Worm (Caenorhabditis elegans) whole organism, L1 larva: ENCODE data around the gene mrpl-16.
A peak's percentile ranks its signal among the peaks of the same experiment; 100 is the strongest.

Source experiments
- C34B4.2 ChIP-seq: sonication (generic microtip); optimal IDR thresholded peaks from 2 replicates; lab custom pipeline; 2017; ENCODE audit warnings: mild to moderate bottlenecking, missing genetic modification characterization, missing compliant biosample characterization
- F16B12.6 ChIP-seq: fragments of 150-350 bp; optimal IDR thresholded peaks from 2 replicates; lab custom pipeline; 2014; ENCODE audit warnings: missing biosample characterization, missing genetic modification characterization
- Y116A8C.19 ChIP-seq: sonication (generic microtip); optimal IDR thresholded peaks from 2 replicates; lab custom pipeline; 2016; ENCODE audit warnings: missing compliant biosample characterization, missing genetic modification characterization, borderline replicate concordance
- aha-1 ChIP-seq: fragments of 150-350 bp; optimal IDR thresholded peaks from 2 replicates; lab custom pipeline; 2014; ENCODE audit warnings: missing biosample characterization, missing genetic modification characterization
- blmp-1 ChIP-seq: fragments of 150-350 bp; optimal IDR thresholded peaks from 2 replicates; lab custom pipeline; 2014; ENCODE audit warnings: missing biosample characterization, missing genetic modification characterization
- ceh-63 ChIP-seq: fragments of 200-800 bp; sonication (Bioruptor generic); optimal IDR thresholded peaks from 2 replicates; lab custom pipeline; 2018; ENCODE audit warnings: mild to moderate bottlenecking, missing genetic modification characterization, missing compliant biosample characterization
- ceh-8 ChIP-seq: fragments of 200-800 bp; sonication (Bioruptor generic); optimal IDR thresholded peaks from 2 replicates; lab custom pipeline; 2018; ENCODE audit warnings: mild to moderate bottlenecking, missing genetic modification characterization, moderate library complexity, missing compliant biosample characterization
- ceh-82 ChIP-seq, 3 experiments: fragments of 150-350 bp in 1 of 3; sonication (generic microtip) in 2 of 3; optimal IDR thresholded peaks; 2 replicates each; lab custom pipeline; 2014 to 2017; ENCODE audit warnings: missing biosample characterization in 3 of 3, missing genetic modification characterization in 3 of 3
- ceh-88 ChIP-seq: fragments of 200-800 bp; sonication (Bioruptor generic); IDR thresholded peaks from 2 replicates; pipeline ENCODE4 v1.3.6; 2022; ENCODE audit warnings: missing genetic modification characterization, missing compliant biosample characterization
- dsc-1 ChIP-seq: sonication (generic microtip); optimal IDR thresholded peaks from 2 replicates; lab custom pipeline; 2016; ENCODE audit warnings: mild to moderate bottlenecking, missing genetic modification characterization, missing compliant biosample characterization
- efl-1 ChIP-seq, 4 experiments: fragments of 150-350 bp; optimal IDR thresholded peaks in 3 of 4; peaks in 1 of 4; 1 replicate in 1 of 4; 2 replicates in 3 of 4; lab custom pipeline; 2014; ENCODE audit warnings: missing biosample characterization in 2 of 4, missing genetic modification characterization in 2 of 4, missing genetic modification reagents in 2 of 4
- efl-3 ChIP-seq: fragments of 200-800 bp; sonication (Bioruptor generic); optimal IDR thresholded peaks from 2 replicates; lab custom pipeline; 2018; ENCODE audit warnings: mild to moderate bottlenecking, missing genetic modification characterization, missing compliant biosample characterization
- egl-13 ChIP-seq: sonication (generic microtip); optimal IDR thresholded peaks from 2 replicates; lab custom pipeline; 2016; ENCODE audit warnings: missing genotype, missing genetic modification reagents, missing genetic modification characterization, missing compliant biosample characterization
- ets-5 ChIP-seq: fragments of 200-800 bp; sonication (Bioruptor generic); IDR thresholded peaks from 2 replicates; pipeline ENCODE4 v1.3.6; 2022; ENCODE audit warnings: missing genetic modification characterization, missing compliant biosample characterization
- fkh-4 ChIP-seq: sonication (generic microtip); optimal IDR thresholded peaks from 2 replicates; lab custom pipeline; 2016; ENCODE audit warnings: missing compliant biosample characterization, missing genetic modification characterization, borderline replicate concordance
- fkh-8 ChIP-seq: sonication (generic microtip); optimal IDR thresholded peaks from 2 replicates; lab custom pipeline; 2016; ENCODE audit warnings: mild to moderate bottlenecking, missing genetic modification characterization, missing compliant biosample characterization
- fos-1 ChIP-seq: fragments of 150-350 bp; optimal IDR thresholded peaks from 2 replicates; lab custom pipeline; 2014; ENCODE audit warnings: missing biosample characterization, missing genetic modification characterization
- grh-1 ChIP-seq: fragments of 200-800 bp; sonication (Bioruptor generic); IDR thresholded peaks from 2 replicates; pipeline ENCODE4 v1.3.6; 2022; ENCODE audit warnings: missing genetic modification reagents, missing genetic modification characterization, missing compliant biosample characterization
- hpl-2 ChIP-seq: fragments of 150-350 bp; optimal IDR thresholded peaks from 2 replicates; lab custom pipeline; 2014; ENCODE audit warnings: missing biosample characterization, missing genetic modification reagents, missing genetic modification characterization
- irx-1 ChIP-seq: sonication (generic microtip); optimal IDR thresholded peaks from 2 replicates; lab custom pipeline; 2016; ENCODE audit warnings: missing genetic modification characterization, missing compliant biosample characterization
- isw-1 ChIP-seq: fragments of 200-800 bp; sonication (Bioruptor generic); IDR thresholded peaks from 2 replicates; pipeline ENCODE4 v1.3.6; 2022; ENCODE audit warnings: missing genetic modification characterization, missing compliant biosample characterization
- lin-13 ChIP-seq: fragments of 150-350 bp; optimal IDR thresholded peaks from 2 replicates; lab custom pipeline; 2014; ENCODE audit warnings: missing biosample characterization, missing genetic modification reagents, missing genetic modification characterization
- lin-14 ChIP-seq: fragments of 200-800 bp; sonication (Bioruptor generic); optimal IDR thresholded peaks from 2 replicates; lab custom pipeline; 2018; ENCODE audit warnings: mild to moderate bottlenecking, missing genetic modification characterization, moderate library complexity, missing compliant biosample characterization
- lin-15B ChIP-seq: fragments of 150-350 bp; sonication (generic microtip); optimal IDR thresholded peaks from 3 replicates; lab custom pipeline; 2014; ENCODE audit warnings: missing biosample characterization, missing genetic modification characterization
- lin-35 ChIP-seq, 2 experiments: fragments of 150-350 bp; optimal IDR thresholded peaks; 2 replicates each; lab custom pipeline; 2014; ENCODE audit warnings: missing biosample characterization in 2 of 2, missing genetic modification characterization in 2 of 2, missing genetic modification reagents in 2 of 2
- lin-39 ChIP-seq: fragments of 150-350 bp; optimal IDR thresholded peaks from 2 replicates; lab custom pipeline; 2014; ENCODE audit warnings: missing biosample characterization, missing genetic modification reagents, missing genetic modification characterization
- lir-3 ChIP-seq: sonication (generic microtip); optimal IDR thresholded peaks from 2 replicates; lab custom pipeline; 2016; ENCODE audit warnings: mild to moderate bottlenecking, missing genetic modification characterization, moderate library complexity, missing compliant biosample characterization; ENCODE audit not compliant: poor library complexity
- lsy-2 ChIP-seq, 2 experiments: fragments of 150-350 bp; optimal IDR thresholded peaks; 2 replicates each; lab custom pipeline; 2014; ENCODE audit warnings: missing biosample characterization in 2 of 2, missing genetic modification characterization in 2 of 2
- mef-2 ChIP-seq: fragments of 150-350 bp; optimal IDR thresholded peaks from 2 replicates; lab custom pipeline; 2014; ENCODE audit warnings: missing biosample characterization, missing genetic modification characterization
- nhr-12 ChIP-seq: sonication (generic microtip); optimal IDR thresholded peaks from 2 replicates; lab custom pipeline; 2017; ENCODE audit warnings: missing biosample characterization, missing genetic modification characterization
- nhr-20 ChIP-seq: sonication (generic microtip); optimal IDR thresholded peaks from 2 replicates; lab custom pipeline; 2016; ENCODE audit warnings: mild to moderate bottlenecking, missing genetic modification characterization, missing compliant biosample characterization
- nhr-237 ChIP-seq: fragments of 150-350 bp; optimal IDR thresholded peaks from 2 replicates; lab custom pipeline; 2014; ENCODE audit warnings: missing biosample characterization, missing genetic modification characterization
- nhr-47 ChIP-seq: sonication (generic microtip); optimal IDR thresholded peaks from 2 replicates; lab custom pipeline; 2016; ENCODE audit warnings: mild to moderate bottlenecking, missing genetic modification characterization, moderate library complexity, missing compliant biosample characterization
- nhr-76 ChIP-seq: sonication (generic microtip); optimal IDR thresholded peaks from 2 replicates; lab custom pipeline; 2017; ENCODE audit warnings: missing biosample characterization, missing genetic modification characterization
- nhr-77 ChIP-seq: fragments of 150-350 bp; optimal IDR thresholded peaks from 2 replicates; lab custom pipeline; 2014; ENCODE audit warnings: missing biosample characterization, missing genetic modification characterization
- nhr-84 ChIP-seq: sonication (generic microtip); optimal IDR thresholded peaks from 2 replicates; lab custom pipeline; 2017; ENCODE audit warnings: missing biosample characterization, missing genetic modification characterization
- nhr-85 ChIP-seq: sonication (generic microtip); peaks from one replicate; lab custom pipeline; 2016; ENCODE audit warnings: missing genetic modification characterization, inconsistent platforms, missing compliant biosample characterization
- pag-3 ChIP-seq: sonication (generic microtip); optimal IDR thresholded peaks from 2 replicates; lab custom pipeline; 2017; ENCODE audit warnings: missing genetic modification characterization, mild to moderate bottlenecking, missing compliant biosample characterization, antibody characterized with exemption, borderline replicate concordance; ENCODE audit not compliant: insufficient read depth
- pax-3 ChIP-seq: fragments of 200-800 bp; sonication (Bioruptor generic); optimal IDR thresholded peaks from 2 replicates; lab custom pipeline; 2018; ENCODE audit warnings: mild to moderate bottlenecking, missing genetic modification characterization, moderate library complexity, missing compliant biosample characterization
- skn-1 ChIP-seq: fragments of 150-350 bp; optimal IDR thresholded peaks from 2 replicates; lab custom pipeline; 2014; ENCODE audit warnings: missing biosample characterization, missing genetic modification characterization
- snpc-4 ChIP-seq: fragments of 150-350 bp; optimal IDR thresholded peaks from 2 replicates; lab custom pipeline; 2014; ENCODE audit warnings: missing biosample characterization, missing genetic modification characterization
- snu-23 ChIP-seq: sonication (generic microtip); optimal IDR thresholded peaks from 2 replicates; lab custom pipeline; 2016; ENCODE audit warnings: missing genetic modification characterization, missing compliant biosample characterization
- sox-4 ChIP-seq: sonication (generic microtip); optimal IDR thresholded peaks from 2 replicates; lab custom pipeline; 2016; ENCODE audit warnings: missing genetic modification characterization, missing compliant biosample characterization
- sptf-1 ChIP-seq: fragments of 150-350 bp; optimal IDR thresholded peaks from 2 replicates; lab custom pipeline; 2014; ENCODE audit warnings: missing biosample characterization, missing genetic modification characterization
- tbx-2 ChIP-seq: sonication (generic microtip); optimal IDR thresholded peaks from 2 replicates; lab custom pipeline; 2016; ENCODE audit warnings: missing genetic modification characterization, missing compliant biosample characterization
- tlp-1 ChIP-seq: fragments of 150-350 bp; optimal IDR thresholded peaks from 2 replicates; lab custom pipeline; 2014; ENCODE audit warnings: missing biosample characterization, missing genetic modification characterization
- unc-130 ChIP-seq: fragments of 150-350 bp; optimal IDR thresholded peaks from 2 replicates; lab custom pipeline; 2017; ENCODE audit warnings: missing biosample characterization, missing genetic modification characterization, inconsistent platforms
- unc-62 ChIP-seq: fragments of 150-350 bp; optimal IDR thresholded peaks from 2 replicates; lab custom pipeline; 2014; ENCODE audit warnings: missing biosample characterization, missing genetic modification reagents, missing genetic modification characterization
- vab-15 ChIP-seq: sonication (generic microtip); optimal IDR thresholded peaks from 2 replicates; lab custom pipeline; 2017; ENCODE audit warnings: missing genotype, mild to moderate bottlenecking, missing genetic modification characterization, missing compliant biosample characterization
- zag-1 ChIP-seq: fragments of 150-350 bp; optimal IDR thresholded peaks from 2 replicates; lab custom pipeline; 2014; ENCODE audit warnings: missing biosample characterization, missing genetic modification characterization
- ztf-11 ChIP-seq, 2 experiments: sonication (generic microtip); optimal IDR thresholded peaks; 2 replicates each; lab custom pipeline; 2016 to 2017; ENCODE audit warnings: missing genetic modification characterization in 2 of 2, missing biosample characterization in 1 of 2, missing compliant biosample characterization in 1 of 2
- ztf-4 ChIP-seq: fragments of 150-350 bp; optimal IDR thresholded peaks from 2 replicates; lab custom pipeline; 2014; ENCODE audit warnings: missing biosample characterization, missing genetic modification characterization

Gene mrpl-16

ce11 chrIII:4754001-4754561, 49.9 kb downstream of the mrpl-16 start, which contains the start of the genes rps-0 and rbg-3 (continued):
- TF ChIP-seq zag-1 (tag; lab: Kevin White, UChicago) (no peak), lin-13 (peak; percentile 90), lir-3 (peak; percentile 75), ztf-4 (tag; lab: Kevin White, UChicago) (peak; percentile 84), unc-130 (tag; lab: Kevin White, UChicago) (peak; percentile 97), pag-3 (no peak), fkh-8 (tag; lab: Kevin White, UChicago) (peak; percentile 94), snu-23 (peak; percentile 96), tlp-1 (no peak), ceh-88 (GFP tag; lab: Robert Waterston, UW) (peak; percentile 64), nhr-85 (peak; percentile 95), lin-35 (GFP tag; optimal IDR thresholded peaks at IDR 0.05; lab: Kevin White, UChicago) (peak; percentile 92 to 95), C34B4.2 (tag; lab: Kevin White, UChicago) (no peak), tbx-2 (peak; percentile 93), nhr-47 (tag; lab: Kevin White, UChicago) (peak; percentile 95), lin-14 (GFP tag; lab: Kevin White, UChicago) (peak; percentile 95), nhr-84 (tag; lab: Kevin White, UChicago) (no peak), pax-3 (tag; lab: Kevin White, UChicago) (peak; percentile 75), egl-13 (peak; percentile 82), nhr-12 (tag; lab: Kevin White, UChicago) (no peak), Y116A8C.19 (tag; lab: Kevin White, UChicago) (no peak), lin-15B (tag; lab: Kevin White, UChicago) (peak; percentile 92), isw-1 (GFP tag; lab: Robert Waterston, UW) (peak; percentile 93), nhr-20 (tag; lab: Kevin White, UChicago) (peak; percentile 91), fos-1 (tag; lab: Kevin White, UChicago) (peak; percentile 88), fkh-4 (tag; lab: Kevin White, UChicago) (peak; percentile 52), ets-5 (GFP tag; lab: Robert Waterston, UW) (no peak), efl-1 (optimal IDR thresholded peaks at IDR 0.05; lab: Kevin White, UChicago) (peak; percentile 94 to 95), efl-1 (GFP tag; optimal IDR thresholded peaks at IDR 0.05 in 1 of 2; lab: Kevin White, UChicago) (peak; percentile 88 to 99), aha-1 (tag; lab: Kevin White, UChicago) (peak; percentile 2), nhr-237 (tag; lab: Kevin White, UChicago) (peak; percentile 49), lin-39 (tag; lab: Kevin White, UChicago) (peak; percentile 77), nhr-76 (tag; lab: Kevin White, UChicago) (no peak), grh-1 (GFP tag; lab: Robert Waterston, UW) (peak; percentile 79), unc-62 (GFP tag; lab: Kevin White, UChicago) (no peak), vab-15 (tag; lab: Kevin White, UChicago) (peak; percentile 77), efl-3 (no peak), sox-4 (tag; lab: Kevin White, UChicago) (peak; percentile 64), snpc-4 (tag; lab: Kevin White, UChicago) (peak; percentile 47), blmp-1 (tag; lab: Kevin White, UChicago) (peak; percentile 89), F16B12.6 (tag; lab: Kevin White, UChicago) (peak; percentile 71), ztf-11 (tag; optimal IDR thresholded peaks at IDR 0.05; lab: Kevin White, UChicago) (peak in 1 of 2 experiments; percentile 72), skn-1 (peak; percentile 76), irx-1 (peak; percentile 85), ceh-63 (GFP tag; lab: Kevin White, UChicago) (no peak), mef-2 (tag; lab: Kevin White, UChicago) (peak; percentile 57), ceh-8 (GFP tag; lab: Kevin White, UChicago) (peak; percentile 90), nhr-77 (tag; lab: Kevin White, UChicago) (peak; percentile 89), dsc-1 (tag; lab: Kevin White, UChicago) (peak; percentile 92), ceh-82 (tag; optimal IDR thresholded peaks at IDR 0.05; lab: Kevin White, UChicago) (peak; percentile 93 to 94 (median 93)), sptf-1 (tag; lab: Kevin White, UChicago) (no peak), hpl-2 (GFP tag; lab: Kevin White, UChicago) (peak; percentile 55), lsy-2 (tag; optimal IDR thresholded peaks at IDR 0.05; lab: Kevin White, UChicago) (peak; percentile 97)
